Fruit fly (Drosophila melanogaster) whole organism, adult: Measurements from ENCODE around the gene ng4.

Source experiments
- CG7045 ChIP-seq: fragments of 200-800 bp; sonication (Bioruptor generic); optimal IDR thresholded peaks from 2 replicates; lab custom pipeline; 2017; ENCODE audit warnings: missing biosample characterization, mild to moderate bottlenecking, missing genetic modification characterization
- CG7101 ChIP-seq: fragments of 200-800 bp; sonication (Bioruptor generic); optimal IDR thresholded peaks from 2 replicates; lab custom pipeline; 2018; ENCODE audit warnings: missing biosample characterization, mild to moderate bottlenecking, missing genetic modification characterization, moderate library complexity
- tj ChIP-seq: fragments of 200-800 bp; sonication (Bioruptor generic); optimal IDR thresholded peaks from 3 replicates; lab custom pipeline; 2017; ENCODE audit warnings: missing biosample characterization, mild to moderate bottlenecking, missing genetic modification characterization, moderate library complexity
- toe ChIP-seq: fragments of 200-800 bp; sonication (Bioruptor generic); optimal IDR thresholded peaks from 2 replicates; lab custom pipeline; 2016; ENCODE audit warnings: missing biosample characterization, missing genetic modification characterization

dm6 chrX:3236586-3236985 lies 7.4 kb downstream of the ng4 start, which contains the start of gene CG14265:
- no peak for TF ChIP-seq CG7101 (tag; lab: Kevin White, UChicago)
- no peak for TF ChIP-seq toe (GFP tag; lab: Kevin White, UChicago)
- TF ChIP-seq CG7045 (GFP tag; lab: Kevin White, UChicago): no peak
- no peak for TF ChIP-seq tj (GFP tag; lab: Kevin White, UChicago)
